Fruit fly (Drosophila melanogaster): Measurements from ENCODE around the gene CG4553.

DNA sequence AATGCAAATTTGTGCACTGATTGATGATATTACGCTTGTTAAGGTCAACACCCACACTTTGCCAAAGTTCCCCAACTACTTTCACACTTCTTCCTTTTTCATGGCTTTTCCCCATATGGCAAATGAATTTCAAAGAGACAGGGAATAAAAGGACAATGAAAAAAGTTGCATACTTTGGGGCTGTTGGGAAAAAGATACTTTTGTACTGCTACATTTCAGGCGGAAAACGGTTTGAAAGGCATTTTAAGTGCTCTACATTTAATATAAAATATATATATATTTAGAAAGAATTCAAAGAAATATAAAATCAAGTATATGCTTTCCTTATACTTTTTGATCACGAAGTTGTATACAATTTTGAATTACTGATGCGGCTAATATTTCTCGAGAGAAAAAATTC, 36.0 kb upstream of the CG4553 start:
- TF ChIP-seq pad (GFP tag; optimal IDR thresholded peaks at IDR 0.05) (no peak), kay (GFP tag; ENCODE audit: borderline replicate concordance) (no peak), cic (GFP tag; optimal IDR thresholded peaks at IDR 0.05) (no peak), CG5204 (GFP tag; optimal IDR thresholded peaks at IDR 0.05) (no peak), bab1 (GFP tag; optimal IDR thresholded peaks at IDR 0.05) (no peak), CG33017 (tag; optimal IDR thresholded peaks at IDR 0.05) (no peak), CG7101 (tag; optimal IDR thresholded peaks at IDR 0.05) (no peak), ovo (GFP tag; optimal IDR thresholded peaks at IDR 0.05) (no peak), tj (GFP tag; optimal IDR thresholded peaks at IDR 0.05) (no peak), Crg-1 (GFP tag; optimal IDR thresholded peaks at IDR 0.05) (no peak), Clk (GFP tag; optimal IDR thresholded peaks at IDR 0.05) (no peak), cnc (optimal IDR thresholded peaks at IDR 0.05) (no peak)
